Worm (Caenorhabditis elegans) whole organism, L2 larva: ENCODE measurements around the gene gst-30.

Experiments
- C34F6.9 ChIP-seq: fragments of 150-350 bp; optimal IDR thresholded peaks from 2 replicates; lab custom pipeline; 2014; ENCODE audit warnings: missing biosample characterization, missing genetic modification characterization
- F13H6.1 ChIP-seq: sonication (generic microtip); optimal IDR thresholded peaks from 2 replicates; lab custom pipeline; 2016; ENCODE audit warnings: missing genetic modification characterization, missing compliant biosample characterization
- Y55F3AM.14 ChIP-seq: fragments of 200-800 bp; sonication (Bioruptor generic); optimal IDR thresholded peaks from 2 replicates; lab custom pipeline; 2018; ENCODE audit warnings: mild to moderate bottlenecking, missing genetic modification characterization, missing compliant biosample characterization
- ZK546.5 ChIP-seq: sonication (generic microtip); optimal IDR thresholded peaks from 2 replicates; lab custom pipeline; 2017; ENCODE audit warnings: missing biosample characterization, missing genetic modification characterization
- ama-1 ChIP-seq: fragments of 150-350 bp; optimal IDR thresholded peaks from 2 replicates; lab custom pipeline; 2018; ENCODE audit warnings: inconsistent platforms
- blmp-1 ChIP-seq: sonication (generic microtip); optimal IDR thresholded peaks from 2 replicates; lab custom pipeline; 2017; ENCODE audit warnings: missing genetic modification characterization, mild to moderate bottlenecking, missing compliant biosample characterization, antibody characterized with exemption, moderate library complexity; ENCODE audit not compliant: insufficient read depth
- ceh-82 ChIP-seq: fragments of 150-350 bp; optimal IDR thresholded peaks from 2 replicates; lab custom pipeline; 2014; ENCODE audit warnings: missing biosample characterization, missing genetic modification characterization
- crh-2 ChIP-seq: sonication (generic microtip); optimal IDR thresholded peaks from 2 replicates; lab custom pipeline; 2017; ENCODE audit warnings: missing biosample characterization, missing genetic modification characterization
- dmd-4 ChIP-seq: sonication (generic microtip); optimal IDR thresholded peaks from 2 replicates; lab custom pipeline; 2017; ENCODE audit warnings: missing biosample characterization, missing genetic modification characterization
- egl-27 ChIP-seq: sonication (generic microtip); optimal IDR thresholded peaks from 3 replicates; lab custom pipeline; 2017; ENCODE audit warnings: missing biosample characterization, missing genetic modification reagents, missing genetic modification characterization
- elt-1 ChIP-seq: fragments of 150-350 bp; optimal IDR thresholded peaks from 2 replicates; lab custom pipeline; 2014; ENCODE audit warnings: missing biosample characterization, missing genetic modification characterization
- fos-1 ChIP-seq: fragments of 150-350 bp; optimal IDR thresholded peaks from 2 replicates; lab custom pipeline; 2014; ENCODE audit warnings: missing biosample characterization, missing genetic modification characterization
- gmeb-1 ChIP-seq: fragments of 150-350 bp; optimal IDR thresholded peaks from 2 replicates; lab custom pipeline; 2014; ENCODE audit warnings: missing biosample characterization, missing genetic modification characterization
- lin-11 ChIP-seq: fragments of 150-350 bp; sonication (generic microtip); optimal IDR thresholded peaks from 2 replicates; lab custom pipeline; 2014; ENCODE audit warnings: missing biosample characterization, missing genetic modification characterization, inconsistent platforms, mixed read lengths
- lin-13 ChIP-seq: fragments of 150-350 bp; optimal IDR thresholded peaks from 2 replicates; lab custom pipeline; 2014; ENCODE audit warnings: missing biosample characterization, missing genetic modification reagents, missing genetic modification characterization
- lin-39 ChIP-seq: fragments of 150-350 bp; optimal IDR thresholded peaks from 2 replicates; lab custom pipeline; 2014; ENCODE audit warnings: missing biosample characterization, missing genetic modification reagents, missing genetic modification characterization
- lsy-2 ChIP-seq, 2 experiments: fragments of 150-350 bp in 1 of 2; sonication (generic microtip) in 1 of 2; optimal IDR thresholded peaks; 2 replicates each; lab custom pipeline; 2014 to 2017; ENCODE audit warnings: missing biosample characterization in 2 of 2, missing genetic modification characterization in 2 of 2
- mab-5 ChIP-seq: fragments of 150-350 bp; optimal IDR thresholded peaks from 2 replicates; lab custom pipeline; 2014; ENCODE audit warnings: missing biosample characterization, missing genetic modification characterization
- mdl-1 ChIP-seq, 2 experiments: fragments of 150-350 bp in 1 of 2; sonication (generic microtip) in 1 of 2; optimal IDR thresholded peaks; 2 replicates each; lab custom pipeline; 2017; ENCODE audit warnings: missing biosample characterization in 2 of 2, missing genetic modification characterization in 2 of 2
- nhr-10 ChIP-seq: sonication (generic microtip); optimal IDR thresholded peaks from 2 replicates; lab custom pipeline; 2017; ENCODE audit warnings: missing biosample characterization, missing genetic modification characterization
- nhr-11 ChIP-seq: fragments of 150-350 bp; optimal IDR thresholded peaks from 2 replicates; lab custom pipeline; 2014; ENCODE audit warnings: missing biosample characterization, missing genetic modification characterization
- nhr-129 ChIP-seq: fragments of 150-350 bp; optimal IDR thresholded peaks from 2 replicates; lab custom pipeline; 2014; ENCODE audit warnings: missing biosample characterization, missing genetic modification characterization
- nhr-21 ChIP-seq: fragments of 150-350 bp; optimal IDR thresholded peaks from 2 replicates; lab custom pipeline; 2014; ENCODE audit warnings: missing biosample characterization, missing genetic modification characterization
- nhr-23 ChIP-seq: fragments of 150-350 bp; optimal IDR thresholded peaks from 2 replicates; lab custom pipeline; 2014; ENCODE audit warnings: missing biosample characterization, missing genetic modification reagents, missing genetic modification characterization
- nhr-237 ChIP-seq: fragments of 150-350 bp; optimal IDR thresholded peaks from 2 replicates; lab custom pipeline; 2014; ENCODE audit warnings: missing biosample characterization, missing genetic modification characterization
- nhr-25 ChIP-seq: fragments of 150-350 bp; sonication (generic microtip); optimal IDR thresholded peaks from 3 replicates; lab custom pipeline; 2014; ENCODE audit warnings: missing biosample characterization, missing genetic modification characterization
- skn-1 ChIP-seq: sonication (generic microtip); optimal IDR thresholded peaks from 2 replicates; lab custom pipeline; 2017; ENCODE audit warnings: missing biosample characterization, missing genetic modification characterization
- sma-3 ChIP-seq: sonication (generic microtip); optimal IDR thresholded peaks from 2 replicates; lab custom pipeline; 2016; ENCODE audit warnings: missing genetic modification reagents, missing genetic modification characterization, missing compliant biosample characterization
- sma-9 ChIP-seq, 2 experiments: fragments of 150-350 bp in 1 of 2; sonication (generic microtip) in 1 of 2; optimal IDR thresholded peaks; 2 replicates each; lab custom pipeline; 2014 to 2016; ENCODE audit warnings: missing genetic modification characterization in 2 of 2, mild to moderate bottlenecking in 1 of 2, missing biosample characterization in 1 of 2, missing compliant biosample characterization in 1 of 2, missing genetic modification reagents in 1 of 2, moderate library complexity in 1 of 2
- snpc-4 ChIP-seq: fragments of 150-350 bp; optimal IDR thresholded peaks from 2 replicates; lab custom pipeline; 2014; ENCODE audit warnings: missing biosample characterization, missing genetic modification characterization
- unc-39 ChIP-seq: fragments of 150-350 bp; optimal IDR thresholded peaks from 2 replicates; lab custom pipeline; 2014; ENCODE audit warnings: missing biosample characterization, missing genetic modification characterization
- unc-55 ChIP-seq: fragments of 150-350 bp; sonication (generic microtip); optimal IDR thresholded peaks from 3 replicates; lab custom pipeline; 2014; ENCODE audit warnings: missing biosample characterization, missing genetic modification reagents, missing genetic modification characterization
- ztf-1 ChIP-seq: fragments of 200-800 bp; sonication (Bioruptor generic); conservative IDR thresholded peaks from 2 replicates; pipeline ENCODE4 v1.3.6; 2022; ENCODE audit warnings: missing genetic modification characterization, missing compliant biosample characterization
- ztf-11 ChIP-seq: sonication (generic microtip); optimal IDR thresholded peaks from 2 replicates; lab custom pipeline; 2017; ENCODE audit warnings: missing biosample characterization, missing genetic modification characterization

The gst-30 gene

DNA sequence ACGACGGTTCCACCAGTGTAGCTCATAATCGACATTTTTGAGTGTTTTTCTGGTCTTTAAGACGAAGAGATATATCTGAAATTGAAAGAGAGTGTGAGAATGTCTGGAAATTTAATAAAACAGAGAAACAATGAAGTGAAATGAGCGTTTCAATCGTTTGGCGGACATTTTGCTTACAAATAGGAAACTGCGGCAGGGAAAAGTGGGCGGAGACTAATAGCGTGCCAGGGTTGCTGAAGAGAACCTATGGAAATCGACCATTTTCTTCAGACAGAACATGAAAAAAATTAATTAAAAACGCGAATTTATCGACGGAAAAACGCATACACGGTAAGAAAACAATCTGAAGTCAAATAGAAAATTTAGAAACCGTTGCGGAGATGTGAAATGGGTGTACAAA lies 20.5 kb upstream of the gst-30 start, which contains the start of gene pbs-3:
Gene pbs-3, minus strand, starts transcription at position 75 of the 400 bp plus-strand sequence.
- TF ChIP-seq C34F6.9 (tag; lab: Kevin White, UChicago) (peak; percentile 77), ama-1 (peak; percentile 60), lin-13 (GFP tag; lab: Kevin White, UChicago) (peak; percentile 76), snpc-4 (tag; lab: Kevin White, UChicago) (peak; percentile 33), lsy-2 (tag; optimal IDR thresholded peaks at IDR 0.05; lab: Kevin White, UChicago) (peak; percentile 22 to 76), crh-2 (peak; percentile 73), F13H6.1 (tag; lab: Kevin White, UChicago) (peak; percentile 13), sma-3 (GFP tag; lab: Kevin White, UChicago) (peak; percentile 45), nhr-129 (tag; lab: Kevin White, UChicago) (peak; percentile 84), nhr-25 (tag; lab: Kevin White, UChicago) (peak; percentile 46), skn-1 (peak; percentile 89), ztf-1 (GFP tag; lab: Robert Waterston, UW) (no peak), lin-11 (peak; percentile 28), fos-1 (tag; lab: Kevin White, UChicago) (peak; percentile 37), Y55F3AM.14 (GFP tag; lab: Kevin White, UChicago) (no peak), ZK546.5 (tag; lab: Kevin White, UChicago) (no peak), unc-39 (tag; lab: Kevin White, UChicago) (no peak), sma-9 (GFP tag; optimal IDR thresholded peaks at IDR 0.05; lab: Kevin White, UChicago) (peak; percentile 33), sma-9 (tag; optimal IDR thresholded peaks at IDR 0.05; lab: Kevin White, UChicago) (no peak), nhr-237 (no peak), mab-5 (tag; lab: Kevin White, UChicago) (no peak), lin-39 (tag; lab: Kevin White, UChicago) (no peak), egl-27 (tag; lab: Kevin White, UChicago) (no peak), nhr-23 (no peak), unc-55 (GFP tag; lab: Kevin White, UChicago) (peak; percentile 79), gmeb-1 (peak; percentile 25), nhr-21 (tag; lab: Kevin White, UChicago) (peak; percentile 41)
- TF ChIP-seq, all 48 proteins: peak for 17

DNA sequence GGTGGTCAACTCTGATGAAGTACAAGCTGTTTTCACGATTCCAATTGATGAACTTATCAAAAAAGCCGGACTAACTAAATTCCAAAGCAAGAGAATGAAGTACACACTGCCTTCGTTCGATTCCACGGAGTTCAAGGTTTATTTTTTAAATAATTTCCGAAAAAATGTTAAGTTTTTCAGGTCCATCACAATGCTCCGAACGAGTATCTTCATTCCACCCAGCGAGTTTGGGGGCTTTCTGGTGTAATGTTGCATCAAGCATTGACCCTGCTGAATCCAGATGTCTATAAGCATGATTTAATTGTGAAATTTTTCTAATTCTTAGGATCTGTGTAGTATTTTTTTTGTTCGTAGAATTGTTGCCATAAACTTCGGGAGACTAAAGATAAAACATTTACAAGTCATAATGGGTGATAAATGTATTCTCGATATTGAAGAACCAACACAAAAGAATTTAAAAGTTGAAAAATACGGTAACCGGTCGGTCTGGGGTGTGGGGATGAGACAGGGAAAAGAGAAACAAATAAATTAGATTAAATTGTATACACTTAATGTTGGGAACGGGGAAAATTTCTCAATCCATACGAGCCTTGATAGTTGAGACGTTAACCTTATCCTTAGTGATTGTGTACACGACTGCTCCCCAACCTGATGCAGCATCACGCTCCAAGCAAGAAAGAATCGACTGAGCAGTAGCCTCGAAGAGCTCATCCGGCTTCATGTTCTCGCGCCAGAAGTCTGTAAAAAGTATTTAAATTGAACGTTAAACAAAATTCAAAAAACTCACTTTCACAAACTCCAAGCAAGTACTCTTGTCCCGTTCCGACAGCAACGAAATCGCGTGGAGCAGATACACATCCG lies 19.5 kb upstream of the gst-30 start:
- TF ChIP-seq sma-9 (GFP tag; optimal IDR thresholded peaks at IDR 0.05; lab: Kevin White, UChicago) (no peak), sma-9 (tag; optimal IDR thresholded peaks at IDR 0.05; lab: Kevin White, UChicago) (no peak), dmd-4 (tag; lab: Kevin White, UChicago) (no peak), elt-1 (tag; lab: Kevin White, UChicago) (no peak), nhr-21 (tag; lab: Kevin White, UChicago) (no peak)
- TF ChIP-seq, all 48 proteins: peak for 0

DNA sequence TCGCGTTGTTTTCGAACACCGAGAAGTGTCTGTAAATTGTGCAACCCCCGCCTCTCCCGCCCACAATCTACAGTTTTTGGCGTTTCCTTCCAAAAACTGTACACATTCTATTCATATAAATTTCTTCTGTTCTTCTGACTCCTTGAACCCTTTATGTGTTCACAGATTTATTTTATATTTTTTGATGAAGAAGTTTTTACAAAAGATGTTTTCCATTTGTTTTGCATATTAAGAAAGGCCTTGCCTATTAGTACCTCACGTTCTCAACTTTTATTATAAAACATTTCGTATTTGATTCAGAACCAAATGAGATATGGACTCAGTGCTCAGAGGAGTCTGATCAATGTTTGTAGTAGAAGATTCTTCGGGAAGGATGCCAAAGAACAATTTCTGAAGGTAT lies 18.4 kb upstream of the gst-30 start, which contains the start of gene ndx-3:
Gene ndx-3, plus strand, starts transcription at position 301 of the 400 bp plus-strand sequence.
- TF ChIP-seq egl-27 (tag; lab: Kevin White, UChicago) (no peak), sma-9 (GFP tag; optimal IDR thresholded peaks at IDR 0.05; lab: Kevin White, UChicago) (no peak), sma-9 (tag; optimal IDR thresholded peaks at IDR 0.05; lab: Kevin White, UChicago) (no peak), nhr-11 (no peak), crh-2 (no peak), skn-1 (no peak), lin-11 (no peak), gmeb-1 (no peak), dmd-4 (tag; lab: Kevin White, UChicago) (no peak), blmp-1 (tag; lab: Kevin White, UChicago) (no peak), sma-3 (GFP tag; lab: Kevin White, UChicago) (no peak), mdl-1 (tag; optimal IDR thresholded peaks at IDR 0.05; lab: Kevin White, UChicago) (no peak), ZK546.5 (tag; lab: Kevin White, UChicago) (no peak), unc-39 (tag; lab: Kevin White, UChicago) (no peak), ceh-82 (tag; lab: Kevin White, UChicago) (no peak), nhr-10 (tag; lab: Kevin White, UChicago) (no peak), ztf-11 (tag; lab: Kevin White, UChicago) (no peak), ztf-1 (GFP tag; lab: Robert Waterston, UW) (no peak), nhr-237 (no peak), F13H6.1 (tag; lab: Kevin White, UChicago) (no peak), nhr-21 (tag; lab: Kevin White, UChicago) (no peak)
